In genomic region chr3L:3951875-3952274, dm6 we compare ENCODE assay signal across 2 fruit fly cellular contexts.
A peak's percentile ranks its signal among the peaks of the same experiment; 100 is the strongest.
TF ChIP-seq lines count a peak whose summit lies in the region.

No protein-coding gene starts in this region.

- no peak for TF ChIP-seq CTCF in whole organism, embryonic (GFP tag; optimal IDR thresholded peaks at IDR 0.05; lab: Kevin White, UChicago)

TF ChIP-seq in whole organism, embryonic, 481 proteins besides CTCF, POLR2A, EP300 and RAD21:
- TF ChIP-seq grn (GFP tag; optimal IDR thresholded peaks at IDR 0.05; lab: Kevin White, UChicago) (no peak), CG3995 (GFP tag; optimal IDR thresholded peaks at IDR 0.05; lab: Kevin White, UChicago) (peak; percentile 91), CG6654 (GFP tag; optimal IDR thresholded peaks at IDR 0.05; lab: Kevin White, UChicago) (no peak), B-H2 (GFP tag; optimal IDR thresholded peaks at IDR 0.05; lab: Kevin White, UChicago) (peak; percentile 15), hth (optimal IDR thresholded peaks at IDR 0.05; lab: Kevin White, UChicago) (no peak), sd (tag; optimal IDR thresholded peaks at IDR 0.05; lab: Kevin White, UChicago) (peak; percentile 56), chinmo (GFP tag; IDR thresholded peaks at IDR 0.05; lab: Robert Waterston, UW; ENCODE audit: partially characterized antibody) (0 out of 4 replicates have a peak, but pooled peaks have one; percentile 55), ranshi (GFP tag; IDR thresholded peaks at IDR 0.05; lab: Robert Waterston, UW) (peak; percentile 18; the same call in 1 of the 2 replicates), CG32532 (GFP tag; IDR thresholded peaks at IDR 0.05; lab: Robert Waterston, UW) (peak; percentile 32; the same call in 1 of the 2 replicates), CG9932 (GFP tag; IDR thresholded peaks at IDR 0.05; lab: Robert Waterston, UW) (peak; percentile 50), Rfx (GFP tag; IDR thresholded peaks at IDR 0.05; lab: Robert Waterston, UW) (peak; percentile 48; the same call in 1 of the 2 replicates)
TF ChIP-seq in whole organism, embryonic: peak in this region for 8.

TF ChIP-seq in whole organism, prepupa, 60 proteins besides CTCF, POLR2A, EP300 and RAD21:
- TF ChIP-seq CG6163 (GFP tag; IDR thresholded peaks at IDR 0.05; lab: Robert Waterston, UW): peak; percentile 24; the same call in 1 of the 3 replicates
- peak; percentile 21 for TF ChIP-seq Eip78C (GFP tag; lab: Kevin White, UChicago)
- TF ChIP-seq Met (GFP tag; optimal IDR thresholded peaks at IDR 0.05; lab: Kevin White, UChicago): no peak
